Worm (Caenorhabditis elegans): ENCODE measurements around the gene K11E4.1.
A peak's percentile ranks its signal among the peaks of the same experiment; 100 is the strongest.

Gene K11E4.1

ce11 chrX:13675444-13675843 is 38.5 kb upstream of the K11E4.1 start (continued):
- TF ChIP-seq zfh-2 (GFP tag; conservative IDR thresholded peaks at IDR 0.05), result peak; percentile 88
- TF ChIP-seq mes-4 (tag; optimal IDR thresholded peaks at IDR 0.05), result no peak
- no peak for TF ChIP-seq hrde-1 (tag; optimal IDR thresholded peaks at IDR 0.05; ENCODE audit: borderline replicate concordance)
- TF ChIP-seq bed-2 (GFP tag; IDR thresholded peaks at IDR 0.05), result no peak
- TF ChIP-seq madf-3 (GFP tag; IDR thresholded peaks at IDR 0.05), result no peak
- no peak for TF ChIP-seq dpff-1 (tag; optimal IDR thresholded peaks at IDR 0.05)
- no peak for TF ChIP-seq lag-1 (GFP tag; IDR thresholded peaks at IDR 0.05)
- TF ChIP-seq ztf-18 (tag; optimal IDR thresholded peaks at IDR 0.05), result peak; percentile 6
- TF ChIP-seq nfyb-1 (GFP tag; IDR thresholded peaks at IDR 0.05), result no peak
- TF ChIP-seq lsl-1 (GFP tag; optimal IDR thresholded peaks at IDR 0.05), result no peak
- no peak for TF ChIP-seq nhr-27 (tag; optimal IDR thresholded peaks at IDR 0.05)
- TF ChIP-seq fkh-3 (tag; optimal IDR thresholded peaks at IDR 0.05), result no peak
- TF ChIP-seq athp-1 (tag; optimal IDR thresholded peaks at IDR 0.05), result no peak
- no peak for TF ChIP-seq Y95B8A.8 (GFP tag; IDR thresholded peaks at IDR 0.05)
- no peak for TF ChIP-seq gei-17 (GFP tag; optimal IDR thresholded peaks at IDR 0.05)
- TF ChIP-seq K12H6.12 (tag; optimal IDR thresholded peaks at IDR 0.05), result no peak
- peak; percentile 29 for TF ChIP-seq efl-1 (GFP tag; optimal IDR thresholded peaks at IDR 0.05)
- peak; percentile 21 for TF ChIP-seq unc-62 (GFP tag; optimal IDR thresholded peaks at IDR 0.05)
- no peak for TF ChIP-seq sdz-38 (tag; optimal IDR thresholded peaks at IDR 0.05)
- TF ChIP-seq madf-6 (GFP tag; IDR thresholded peaks at IDR 0.05), result peak; percentile 53
- no peak for TF ChIP-seq egl-18 (GFP tag; IDR thresholded peaks at IDR 0.05)
- peak; percentile 44 for TF ChIP-seq attf-5 (GFP tag; optimal IDR thresholded peaks at IDR 0.05)
- peak; percentile 58; the same call in 1 of the 2 replicates for TF ChIP-seq B0336.3 (GFP tag; IDR thresholded peaks at IDR 0.05)
- no peak for TF ChIP-seq repo-1 (tag; optimal IDR thresholded peaks at IDR 0.05)
- no peak for TF ChIP-seq mcd-1 (GFP tag; IDR thresholded peaks at IDR 0.05)
- TF ChIP-seq hmg-1.2 (GFP tag; IDR thresholded peaks at IDR 0.05), result peak; percentile 71; the same call in 1 of the 2 replicates

- no peak for TF ChIP-seq ceh-40 (GFP tag; IDR thresholded peaks at IDR 0.05)
- TF ChIP-seq nhr-80 (tag; optimal IDR thresholded peaks at IDR 0.05), result no peak
- no peak for TF ChIP-seq Y67H2A.10 (GFP tag; conservative IDR thresholded peaks at IDR 0.05)
- no peak for TF ChIP-seq ekl-4 (GFP tag; IDR thresholded peaks at IDR 0.05)
- no peak for TF ChIP-seq lir-1 (GFP tag; conservative IDR thresholded peaks at IDR 0.05)
- TF ChIP-seq let-526 (GFP tag; IDR thresholded peaks at IDR 0.05), result no peak
- no peak for TF ChIP-seq ztf-18 (tag; optimal IDR thresholded peaks at IDR 0.05)
- no peak for TF ChIP-seq ccch-3 (GFP tag; optimal IDR thresholded peaks at IDR 0.05)
- TF ChIP-seq sptf-2 (GFP tag; optimal IDR thresholded peaks at IDR 0.05), result no peak
- no peak for TF ChIP-seq dpff-1 (tag; optimal IDR thresholded peaks at IDR 0.05)
- TF ChIP-seq C17E4.6 (GFP tag; IDR thresholded peaks at IDR 0.05), result no peak
- TF ChIP-seq hrde-1 (tag; optimal IDR thresholded peaks at IDR 0.05; ENCODE audit: borderline replicate concordance), result no peak
Measured at ce11 chrX:13676892-13677291, 37.1 kb upstream of the K11E4.1 start, which contains the start of gene gck-4. Gene gck-4, plus strand, starts transcription at chrX:13677192.

- TF ChIP-seq nhr-80 (tag; optimal IDR thresholded peaks at IDR 0.05) (peak; percentile 41), chd-7 (tag; optimal IDR thresholded peaks at IDR 0.05) (no peak)
Measured at ce11 chrX:13685725-13686124, 28.2 kb upstream of the K11E4.1 start.

- TF ChIP-seq let-607 (tag; optimal IDR thresholded peaks at IDR 0.05) (peak; percentile 54 to 71), repo-1 (tag; optimal IDR thresholded peaks at IDR 0.05) (no peak), hlh-26 (GFP tag; conservative IDR thresholded peaks at IDR 0.05) (no peak), hsf-1 (GFP tag; IDR thresholded peaks at IDR 0.05) (no peak), ceh-79 (tag; optimal IDR thresholded peaks at IDR 0.05) (no peak), ama-1 (optimal IDR thresholded peaks at IDR 0.05) (no peak), ama-1 (GFP tag; optimal IDR thresholded peaks at IDR 0.05) (no peak), lin-54 (GFP tag; optimal IDR thresholded peaks at IDR 0.05) (peak; percentile 3), nhr-90 (tag; optimal IDR thresholded peaks at IDR 0.05) (no peak), lsl-1 (GFP tag; optimal IDR thresholded peaks at IDR 0.05) (no peak), egl-44 (GFP tag; IDR thresholded peaks at IDR 0.05) (0 out of 2 replicates have a peak, but pooled peaks have one; percentile 42), mes-4 (tag; optimal IDR thresholded peaks at IDR 0.05) (no peak), lin-40 (tag; optimal IDR thresholded peaks at IDR 0.05) (peak; percentile 50), attf-3 (GFP tag; conservative IDR thresholded peaks at IDR 0.05) (no peak)
Measured at ce11 chrX:13687111-13687512, 26.8 kb upstream of the K11E4.1 start.

Measured in whole organism, young adult.